Worm (Caenorhabditis elegans) whole organism, young adult: ENCODE measurements around the gene rab-21.

Experiments
- B0336.3 ChIP-seq: fragments of 200-800 bp; sonication (Bioruptor generic); IDR thresholded peaks from 2 replicates; pipeline ENCODE4 v1.3.6; 2022; ENCODE audit warnings: missing genetic modification characterization, missing compliant biosample characterization
- C06A6.2 ChIP-seq: fragments of 200-800 bp; sonication (Bioruptor generic); conservative IDR thresholded peaks from 2 replicates; pipeline ENCODE4 v1.3.6; 2022; ENCODE audit warnings: missing genetic modification characterization, missing compliant biosample characterization
- F33H1.4 ChIP-seq: fragments of 200-800 bp; sonication (Bioruptor generic); IDR thresholded peaks from 2 replicates; pipeline ENCODE4 v1.3.6; 2022; ENCODE audit warnings: missing genetic modification reagents, missing genetic modification characterization, missing compliant biosample characterization
- K12H6.12 ChIP-seq: fragments of 200-800 bp; sonication (Bioruptor generic); optimal IDR thresholded peaks from 2 replicates; lab custom pipeline; 2018; ENCODE audit warnings: mild to moderate bottlenecking, missing genetic modification characterization, missing compliant biosample characterization
- T07F8.4 ChIP-seq: sonication (generic microtip); optimal IDR thresholded peaks from 2 replicates; lab custom pipeline; 2016; ENCODE audit warnings: mild to moderate bottlenecking, missing genetic modification characterization, moderate library complexity, missing compliant biosample characterization
- T26A5.8 ChIP-seq: sonication (generic microtip); optimal IDR thresholded peaks from 2 replicates; lab custom pipeline; 2016; ENCODE audit warnings: missing genetic modification characterization, missing compliant biosample characterization
- Y67H2A.10 ChIP-seq: fragments of 200-800 bp; sonication (Bioruptor generic); conservative IDR thresholded peaks from 2 replicates; pipeline ENCODE4 v1.3.6; 2022; ENCODE audit warnings: missing genetic modification reagents, missing genetic modification characterization, missing compliant biosample characterization
- aptf-2 ChIP-seq: fragments of 200-800 bp; sonication (Bioruptor generic); conservative IDR thresholded peaks from 2 replicates; pipeline ENCODE4 v1.3.6; 2022; ENCODE audit warnings: missing genetic modification reagents, missing genetic modification characterization, missing compliant biosample characterization
- atf-7 ChIP-seq: sonication (generic microtip); optimal IDR thresholded peaks from 2 replicates; lab custom pipeline; 2017; ENCODE audit warnings: mild to moderate bottlenecking, missing genetic modification characterization, missing compliant biosample characterization
- attf-3 ChIP-seq: fragments of 200-800 bp; sonication (Bioruptor generic); conservative IDR thresholded peaks from 2 replicates; pipeline ENCODE4 v1.3.6; 2022; ENCODE audit warnings: missing genetic modification reagents, missing genetic modification characterization, missing compliant biosample characterization
- attf-5 ChIP-seq: fragments of 200-800 bp; sonication (Bioruptor generic); optimal IDR thresholded peaks from 2 replicates; lab custom pipeline; 2018; ENCODE audit warnings: mild to moderate bottlenecking, missing genetic modification characterization, missing compliant biosample characterization
- bed-2 ChIP-seq: fragments of 200-800 bp; sonication (Bioruptor generic); IDR thresholded peaks from 2 replicates; pipeline ENCODE4 v1.3.6; 2022; ENCODE audit warnings: missing genetic modification reagents, missing genetic modification characterization, missing compliant biosample characterization
- ccch-3 ChIP-seq: fragments of 200-800 bp; sonication (Bioruptor generic); optimal IDR thresholded peaks from 2 replicates; lab custom pipeline; 2018; ENCODE audit warnings: mild to moderate bottlenecking, missing genetic modification characterization, missing compliant biosample characterization
- cebp-1 ChIP-seq, 2 experiments: fragments of 200-800 bp in 1 of 2; sonication (Bioruptor generic) in 1 of 2; sonication (generic microtip) in 1 of 2; IDR thresholded peaks in 1 of 2; optimal IDR thresholded peaks in 1 of 2; 2 replicates each; pipeline versions ENCODE4 v1.3.6 to Lab custom; 2017 to 2022; ENCODE audit warnings: missing compliant biosample characterization in 2 of 2, missing genetic modification characterization in 2 of 2, mild to moderate bottlenecking in 1 of 2, missing genetic modification reagents in 1 of 2, moderate library complexity in 1 of 2
- ceh-40 ChIP-seq: fragments of 200-800 bp; sonication (Bioruptor generic); IDR thresholded peaks from 2 replicates; pipeline ENCODE4 v1.3.6; 2022; ENCODE audit warnings: missing genetic modification characterization, missing compliant biosample characterization
- ceh-58 ChIP-seq: fragments of 200-800 bp; sonication (Bioruptor generic); IDR thresholded peaks from 2 replicates; pipeline ENCODE4 v1.3.6; 2022; ENCODE audit warnings: missing genetic modification characterization, missing compliant biosample characterization
- die-1 ChIP-seq: sonication (generic microtip); optimal IDR thresholded peaks from 2 replicates; lab custom pipeline; 2016; ENCODE audit warnings: missing genotype, mild to moderate bottlenecking, missing genetic modification characterization, missing compliant biosample characterization
- dox-1 ChIP-seq: fragments of 200-800 bp; sonication (Bioruptor generic); IDR thresholded peaks from 2 replicates; pipeline ENCODE4 v1.3.6; 2022; ENCODE audit warnings: missing genetic modification reagents, missing genetic modification characterization, missing compliant biosample characterization
- egl-44 ChIP-seq: fragments of 200-800 bp; sonication (Bioruptor generic); IDR thresholded peaks from 2 replicates; pipeline ENCODE4 v1.3.6; 2022; ENCODE audit warnings: missing genetic modification reagents, missing genetic modification characterization, missing compliant biosample characterization
- egrh-3 ChIP-seq: fragments of 200-800 bp; sonication (Bioruptor generic); IDR thresholded peaks from 2 replicates; pipeline ENCODE4 v1.3.6; 2022; ENCODE audit warnings: missing genetic modification reagents, missing genetic modification characterization, missing compliant biosample characterization
- ets-4 ChIP-seq: fragments of 200-800 bp; sonication (Bioruptor generic); optimal IDR thresholded peaks from 2 replicates; lab custom pipeline; 2018; ENCODE audit warnings: mild to moderate bottlenecking, missing genetic modification characterization, missing compliant biosample characterization
- fkh-3 ChIP-seq: sonication (generic microtip); optimal IDR thresholded peaks from 2 replicates; lab custom pipeline; 2016; ENCODE audit warnings: mild to moderate bottlenecking, missing genetic modification characterization, missing compliant biosample characterization
- gei-17 ChIP-seq: fragments of 200-800 bp; sonication (Bioruptor generic); optimal IDR thresholded peaks from 2 replicates; lab custom pipeline; 2018; ENCODE audit warnings: mild to moderate bottlenecking, missing genetic modification characterization, missing compliant biosample characterization
- him-1 ChIP-seq: sonication (generic microtip); optimal IDR thresholded peaks from 2 replicates; lab custom pipeline; 2016; ENCODE audit warnings: missing genotype, missing genetic modification reagents, missing genetic modification characterization, missing compliant biosample characterization
- let-526 ChIP-seq: fragments of 200-800 bp; sonication (Bioruptor generic); IDR thresholded peaks from 2 replicates; pipeline ENCODE4 v1.3.6; 2022; ENCODE audit warnings: missing genetic modification reagents, missing genetic modification characterization, missing compliant biosample characterization
- lin-40 ChIP-seq: sonication (generic microtip); optimal IDR thresholded peaks from 2 replicates; lab custom pipeline; 2016; ENCODE audit warnings: missing genetic modification characterization, mild to moderate bottlenecking, missing compliant biosample characterization, missing genotype, missing genetic modification reagents
- lir-1 ChIP-seq: fragments of 200-800 bp; sonication (Bioruptor generic); conservative IDR thresholded peaks from 2 replicates; pipeline ENCODE4 v1.3.6; 2022; ENCODE audit warnings: missing genetic modification reagents, missing genetic modification characterization, missing compliant biosample characterization
- lsl-1 ChIP-seq: fragments of 200-800 bp; sonication (Bioruptor generic); optimal IDR thresholded peaks from 2 replicates; lab custom pipeline; 2018; ENCODE audit warnings: mild to moderate bottlenecking, missing genetic modification characterization, moderate library complexity, missing compliant biosample characterization
- madf-8 ChIP-seq: fragments of 200-800 bp; sonication (Bioruptor generic); conservative IDR thresholded peaks from 2 replicates; pipeline ENCODE4 v1.3.6; 2022; ENCODE audit warnings: missing genetic modification reagents, missing genetic modification characterization, missing compliant biosample characterization
- mes-4 ChIP-seq: sonication (generic microtip); optimal IDR thresholded peaks from 2 replicates; lab custom pipeline; 2016; ENCODE audit warnings: missing genotype, missing genetic modification characterization, missing compliant biosample characterization
- nfya-2 ChIP-seq: fragments of 200-800 bp; sonication (Bioruptor generic); IDR thresholded peaks from 2 replicates; pipeline ENCODE4 v1.3.6; 2022; ENCODE audit warnings: missing genetic modification reagents, missing genetic modification characterization, missing compliant biosample characterization
- nfyb-1 ChIP-seq: fragments of 200-800 bp; sonication (Bioruptor generic); IDR thresholded peaks from 2 replicates; pipeline ENCODE4 v1.3.6; 2022; ENCODE audit warnings: missing genetic modification reagents, missing genetic modification characterization, missing compliant biosample characterization
- nhr-179 ChIP-seq: sonication (generic microtip); optimal IDR thresholded peaks from 2 replicates; lab custom pipeline; 2016; ENCODE audit warnings: mild to moderate bottlenecking, missing genetic modification characterization, missing compliant biosample characterization
- nhr-80 ChIP-seq: sonication (generic microtip); optimal IDR thresholded peaks from 2 replicates; lab custom pipeline; 2016; ENCODE audit warnings: missing genetic modification characterization, missing compliant biosample characterization
- pha-4 ChIP-seq: fragments of 150-350 bp; sonication (generic microtip); optimal IDR thresholded peaks from 2 replicates; lab custom pipeline; 2014; ENCODE audit warnings: missing biosample characterization, missing genetic modification reagents, missing genetic modification characterization
- somi-1 ChIP-seq: fragments of 200-800 bp; sonication (Bioruptor generic); optimal IDR thresholded peaks from 2 replicates; lab custom pipeline; 2018; ENCODE audit warnings: mild to moderate bottlenecking, missing genetic modification characterization, missing compliant biosample characterization
- sptf-2 ChIP-seq: fragments of 200-800 bp; sonication (Bioruptor generic); optimal IDR thresholded peaks from 2 replicates; lab custom pipeline; 2018; ENCODE audit warnings: mild to moderate bottlenecking, missing genetic modification characterization, missing compliant biosample characterization
- tbp1 ChIP-seq: fragments of 200-800 bp; sonication (Bioruptor generic); optimal IDR thresholded peaks from 2 replicates; lab custom pipeline; 2018; ENCODE audit warnings: mild to moderate bottlenecking, missing genetic modification characterization, missing compliant biosample characterization
- tlf-1 ChIP-seq: fragments of 200-800 bp; sonication (Bioruptor generic); optimal IDR thresholded peaks from 2 replicates; lab custom pipeline; 2018; ENCODE audit warnings: mild to moderate bottlenecking, missing genetic modification characterization, missing compliant biosample characterization
- zim-3 ChIP-seq: sonication (generic microtip); optimal IDR thresholded peaks from 2 replicates; lab custom pipeline; 2017; ENCODE audit warnings: mild to moderate bottlenecking, missing genetic modification characterization, moderate library complexity, missing compliant biosample characterization
- ztf-22 ChIP-seq: fragments of 200-800 bp; sonication (Bioruptor generic); optimal IDR thresholded peaks from 2 replicates; lab custom pipeline; 2018; ENCODE audit warnings: mild to moderate bottlenecking, missing genetic modification characterization, moderate library complexity, missing compliant biosample characterization
- ztf-26 ChIP-seq: sonication (generic microtip); optimal IDR thresholded peaks from 2 replicates; lab custom pipeline; 2017; ENCODE audit warnings: missing genetic modification characterization, missing compliant biosample characterization

The rab-21 gene

ce11 chrII:8742006-8742847 lies 27.4 kb upstream of the rab-21 start (continued):
- 0 out of 2 replicates have a peak, but pooled peaks have one; percentile 6 for TF ChIP-seq lir-1
- TF ChIP-seq attf-5 (GFP tag; lab: Kevin White, UChicago): no peak
- TF ChIP-seq die-1 (tag; lab: Kevin White, UChicago): peak; percentile 39

- peak; percentile 19 for TF ChIP-seq ztf-22
- TF ChIP-seq aptf-2 (GFP tag; lab: Robert Waterston, UW): no peak
- no peak for TF ChIP-seq cebp-1 (GFP tag; IDR thresholded peaks at IDR 0.05; lab: Robert Waterston, UW)
- peak; percentile 35 for TF ChIP-seq cebp-1 (tag; optimal IDR thresholded peaks at IDR 0.05; lab: Kevin White, UChicago)
- TF ChIP-seq nhr-80 (tag; lab: Kevin White, UChicago): peak; percentile 33
- TF ChIP-seq somi-1: peak; percentile 34
- peak; percentile 47; the same call in 1 of the 2 replicates for TF ChIP-seq C06A6.2 (GFP tag; lab: Robert Waterston, UW)
- TF ChIP-seq attf-3 (GFP tag; lab: Robert Waterston, UW): no peak
Observed at ce11 chrII:8741277-8741676, 26.5 kb upstream of the rab-21 start.

- TF ChIP-seq tbp1 (GFP tag; lab: Kevin White, UChicago) (peak; percentile 14), C06A6.2 (GFP tag; lab: Robert Waterston, UW) (no peak), ztf-26 (tag; lab: Kevin White, UChicago) (peak; percentile 73), bed-2 (no peak), Y67H2A.10 (no peak), atf-7 (tag; lab: Kevin White, UChicago) (peak; percentile 78), sptf-2 (GFP tag; lab: Kevin White, UChicago) (no peak), zim-3 (tag; lab: Kevin White, UChicago) (no peak), fkh-3 (tag; lab: Kevin White, UChicago) (no peak), somi-1 (peak; percentile 70), ztf-22 (peak; percentile 50), egrh-3 (GFP tag; lab: Robert Waterston, UW) (no peak), F33H1.4 (GFP tag; lab: Robert Waterston, UW) (no peak), dox-1 (GFP tag; lab: Robert Waterston, UW) (peak; percentile 48; the same call in 1 of the 2 replicates), lsl-1 (GFP tag; lab: Kevin White, UChicago) (no peak), nfya-2 (GFP tag; lab: Robert Waterston, UW) (no peak), attf-5 (GFP tag; lab: Kevin White, UChicago) (no peak), egl-44 (peak; percentile 60; the same call in 1 of the 2 replicates), ets-4 (GFP tag; lab: Kevin White, UChicago) (no peak), gei-17 (GFP tag; lab: Kevin White, UChicago) (no peak), ccch-3 (GFP tag; lab: Kevin White, UChicago) (no peak), let-526 (GFP tag; lab: Robert Waterston, UW) (0 out of 2 replicates have a peak, but pooled peaks have one; percentile 21), lin-40 (tag; lab: Kevin White, UChicago) (peak; percentile 72), T07F8.4 (tag; lab: Kevin White, UChicago) (no peak), cebp-1 (GFP tag; IDR thresholded peaks at IDR 0.05; lab: Robert Waterston, UW) (no peak), cebp-1 (tag; optimal IDR thresholded peaks at IDR 0.05; lab: Kevin White, UChicago) (peak; percentile 36), mes-4 (no peak), him-1 (no peak), nhr-80 (tag; lab: Kevin White, UChicago) (peak; percentile 90), pha-4 (tag; lab: Kevin White, UChicago) (no peak), nfyb-1 (GFP tag; lab: Robert Waterston, UW) (peak; percentile 21; the same call in 1 of the 2 replicates), nhr-179 (tag; lab: Kevin White, UChicago) (no peak), K12H6.12 (tag; lab: Kevin White, UChicago) (no peak), ceh-58 (GFP tag; lab: Robert Waterston, UW) (no peak), ceh-40 (GFP tag; lab: Robert Waterston, UW) (no peak), B0336.3 (peak; percentile 58), T26A5.8 (tag; lab: Kevin White, UChicago) (no peak), tlf-1 (GFP tag; lab: Kevin White, UChicago) (peak; percentile 28), madf-8 (GFP tag; lab: Robert Waterston, UW) (no peak)
Observed at ce11 chrII:8740326-8740949, 25.6 kb upstream of the rab-21 start.
